Worm (Caenorhabditis elegans) whole organism, L1 larva: ENCODE data around the gene prdx-6.

Experiments
- F16B12.6 ChIP-seq: fragments of 150-350 bp; optimal IDR thresholded peaks from 2 replicates; lab custom pipeline; 2014; ENCODE audit warnings: missing biosample characterization, missing genetic modification characterization
- ama-1 ChIP-seq: fragments of 150-350 bp; optimal IDR thresholded peaks from 2 replicates; lab custom pipeline; 2014
- dsc-1 ChIP-seq: sonication (generic microtip); optimal IDR thresholded peaks from 2 replicates; lab custom pipeline; 2016; ENCODE audit warnings: mild to moderate bottlenecking, missing genetic modification characterization, missing compliant biosample characterization
- efl-1 ChIP-seq, 4 experiments: fragments of 150-350 bp; optimal IDR thresholded peaks in 3 of 4; peaks in 1 of 4; 1 replicate in 1 of 4; 2 replicates in 3 of 4; lab custom pipeline; 2014; ENCODE audit warnings: missing biosample characterization in 2 of 4, missing genetic modification characterization in 2 of 4, missing genetic modification reagents in 2 of 4
- elt-3 ChIP-seq, 6 experiments: fragments of 150-350 bp in 1 of 6; sonication (generic microtip); optimal IDR thresholded peaks; 2 replicates each; lab custom pipeline; 2017 to 2018; ENCODE audit warnings: missing biosample characterization in 6 of 6, missing genetic modification characterization in 6 of 6, inconsistent platforms in 1 of 6
- fkh-10 ChIP-seq: sonication (generic microtip); optimal IDR thresholded peaks from 2 replicates; lab custom pipeline; 2017; ENCODE audit warnings: missing biosample characterization, missing genetic modification reagents, missing genetic modification characterization
- fos-1 ChIP-seq: fragments of 150-350 bp; optimal IDR thresholded peaks from 2 replicates; lab custom pipeline; 2014; ENCODE audit warnings: missing biosample characterization, missing genetic modification characterization
- mep-1 ChIP-seq: fragments of 150-350 bp; optimal IDR thresholded peaks from 2 replicates; lab custom pipeline; 2014; ENCODE audit warnings: missing biosample characterization, missing genetic modification characterization
- nhr-11 ChIP-seq: fragments of 150-350 bp; optimal IDR thresholded peaks from 2 replicates; lab custom pipeline; 2014; ENCODE audit warnings: missing biosample characterization, missing genetic modification characterization
- nhr-71 ChIP-seq: sonication (generic microtip); optimal IDR thresholded peaks from 2 replicates; lab custom pipeline; 2016; ENCODE audit warnings: mild to moderate bottlenecking, missing genetic modification characterization, moderate library complexity, missing compliant biosample characterization
- unc-62 ChIP-seq: fragments of 150-350 bp; optimal IDR thresholded peaks from 2 replicates; lab custom pipeline; 2014; ENCODE audit warnings: missing biosample characterization, missing genetic modification reagents, missing genetic modification characterization
- ztf-11 ChIP-seq, 2 experiments: sonication (generic microtip); optimal IDR thresholded peaks; 2 replicates each; lab custom pipeline; 2016 to 2017; ENCODE audit warnings: missing genetic modification characterization in 2 of 2, missing biosample characterization in 1 of 2, missing compliant biosample characterization in 1 of 2
- ztf-4 ChIP-seq: fragments of 150-350 bp; optimal IDR thresholded peaks from 2 replicates; lab custom pipeline; 2014; ENCODE audit warnings: missing biosample characterization, missing genetic modification characterization

DNA sequence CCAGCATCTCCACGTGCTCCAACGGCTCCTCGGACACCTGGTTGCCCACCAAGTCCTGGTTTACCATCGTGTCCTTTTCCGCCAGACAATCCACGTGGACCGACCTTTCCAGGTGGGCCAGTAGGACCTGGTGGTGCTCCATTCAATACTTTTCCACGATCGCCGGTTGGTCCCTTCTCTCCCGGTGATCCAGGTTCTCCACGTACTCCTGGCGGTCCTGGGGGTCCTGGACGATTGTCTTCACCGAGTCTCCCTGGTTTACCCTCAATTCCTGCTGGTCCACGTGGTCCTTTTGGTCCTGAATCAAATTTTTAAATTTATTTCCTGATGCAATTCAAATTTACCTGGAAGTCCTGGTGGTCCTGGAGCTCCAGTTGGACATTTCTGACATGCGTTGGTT is 40.0 kb downstream of the prdx-6 start:
- TF ChIP-seq mep-1 (tag; lab: Kevin White, UChicago) = no peak
- no peak for TF ChIP-seq ztf-4 (tag; lab: Kevin White, UChicago)
- TF ChIP-seq unc-62 = no peak
- no peak for TF ChIP-seq ama-1 (lab: Kevin White, UChicago)
- no peak for TF ChIP-seq fos-1 (tag; lab: Kevin White, UChicago)
- no peak for TF ChIP-seq nhr-71
- no peak for TF ChIP-seq elt-3 (tag; optimal IDR thresholded peaks at IDR 0.05; lab: Kevin White, UChicago)
- TF ChIP-seq fkh-10 = no peak
- TF ChIP-seq nhr-11 (tag; lab: Kevin White, UChicago) = no peak
- TF ChIP-seq F16B12.6 = no peak
- TF ChIP-seq efl-1 (optimal IDR thresholded peaks at IDR 0.05; lab: Kevin White, UChicago) = no peak
- no peak for TF ChIP-seq efl-1 (GFP tag; optimal IDR thresholded peaks at IDR 0.05 in 1 of 2; lab: Kevin White, UChicago)
- no peak for TF ChIP-seq dsc-1 (tag; lab: Kevin White, UChicago)
- TF ChIP-seq ztf-11 (tag; optimal IDR thresholded peaks at IDR 0.05; lab: Kevin White, UChicago) = no peak
